Worm (Caenorhabditis elegans) whole organism, L4 larva: Measurements from ENCODE around the gene B0334.20.

Source experiments
- F26F4.8 ChIP-seq: fragments of 200-800 bp; sonication (Bioruptor generic); conservative IDR thresholded peaks from 2 replicates; pipeline ENCODE4 v1.3.6; 2022; ENCODE audit warnings: missing genetic modification characterization, missing compliant biosample characterization
- F44E2.7 ChIP-seq: fragments of 200-800 bp; sonication (Bioruptor generic); IDR thresholded peaks from 2 replicates; pipeline ENCODE4 v2.1.2; 2022; ENCODE audit warnings: missing genetic modification characterization, missing compliant biosample characterization
- F49E8.2 ChIP-seq: sonication (generic microtip); optimal IDR thresholded peaks from 2 replicates; lab custom pipeline; 2016; ENCODE audit warnings: missing compliant biosample characterization, mild to moderate bottlenecking, missing genetic modification characterization, borderline replicate concordance
- R02D3.7 ChIP-seq: fragments of 150-350 bp; sonication (generic microtip); optimal IDR thresholded peaks from 3 replicates; lab custom pipeline; 2014; ENCODE audit warnings: missing biosample characterization, missing genetic modification characterization
- T26A8.4 ChIP-seq: fragments of 200-800 bp; sonication (Bioruptor generic); IDR thresholded peaks from 2 replicates; pipeline ENCODE4 v1.3.6; 2022; ENCODE audit warnings: missing genetic modification characterization, missing compliant biosample characterization
- Y48G9A.11 ChIP-seq: fragments of 200-800 bp; sonication (Bioruptor generic); IDR thresholded peaks from 2 replicates; pipeline ENCODE4 v1.3.6; 2022; ENCODE audit warnings: missing genetic modification reagents, missing genetic modification characterization, missing compliant biosample characterization
- Y5F2A.4 ChIP-seq: fragments of 200-800 bp; sonication (Bioruptor generic); optimal IDR thresholded peaks from 2 replicates; lab custom pipeline; 2018; ENCODE audit warnings: mild to moderate bottlenecking, missing genetic modification characterization, missing compliant biosample characterization
- Y75B8A.6 ChIP-seq: fragments of 200-800 bp; sonication (Bioruptor generic); IDR thresholded peaks from 2 replicates; pipeline ENCODE4 v1.3.6; 2022; ENCODE audit warnings: missing genetic modification reagents, missing genetic modification characterization, missing compliant biosample characterization
- ZK546.5 ChIP-seq, 2 experiments: sonication (generic microtip); optimal IDR thresholded peaks; 2 replicates each; lab custom pipeline; 2017; ENCODE audit warnings: missing biosample characterization in 2 of 2, missing genetic modification characterization in 2 of 2
- aly-2 ChIP-seq: sonication (generic microtip); optimal IDR thresholded peaks from 2 replicates; lab custom pipeline; 2018; ENCODE audit warnings: missing biosample characterization, missing genetic modification characterization
- ama-1 ChIP-seq: fragments of 150-350 bp; optimal IDR thresholded peaks from 2 replicates; lab custom pipeline; 2014; ENCODE audit warnings: inconsistent platforms, mixed read lengths
- attf-4 ChIP-seq: sonication (generic microtip); optimal IDR thresholded peaks from 3 replicates; lab custom pipeline; 2017; ENCODE audit warnings: missing biosample characterization, missing genetic modification characterization
- ceh-62 ChIP-seq: sonication (generic microtip); optimal IDR thresholded peaks from 2 replicates; lab custom pipeline; 2017; ENCODE audit warnings: missing biosample characterization, missing genetic modification characterization
- ceh-82 ChIP-seq: sonication (generic microtip); optimal IDR thresholded peaks from 2 replicates; lab custom pipeline; 2017; ENCODE audit warnings: missing biosample characterization, missing genetic modification characterization
- ces-1 ChIP-seq: fragments of 150-350 bp; sonication (generic microtip); optimal IDR thresholded peaks from 4 replicates; lab custom pipeline; 2014; ENCODE audit warnings: missing biosample characterization, missing genetic modification reagents, missing genetic modification characterization
- ctbp-1 ChIP-seq: fragments of 200-800 bp; sonication (Bioruptor generic); IDR thresholded peaks from 2 replicates; pipeline ENCODE4 v1.3.6; 2022; ENCODE audit warnings: missing genetic modification reagents, missing genetic modification characterization, missing compliant biosample characterization
- daf-12 ChIP-seq: fragments of 150-350 bp; optimal IDR thresholded peaks from 2 replicates; lab custom pipeline; 2014; ENCODE audit warnings: missing biosample characterization, missing genetic modification reagents, missing genetic modification characterization
- daf-16 ChIP-seq, 3 experiments: sonication (generic microtip); optimal IDR thresholded peaks; 2 replicates each; lab custom pipeline; 2016 to 2017; ENCODE audit warnings: missing genetic modification characterization in 3 of 3, missing genetic modification reagents in 3 of 3, mild to moderate bottlenecking in 2 of 3, missing compliant biosample characterization in 2 of 3, missing biosample characterization in 1 of 3, moderate library complexity in 1 of 3
- daf-19 ChIP-seq: fragments of 200-800 bp; sonication (Bioruptor generic); conservative IDR thresholded peaks from 2 replicates; pipeline ENCODE4 v1.3.6; 2022; ENCODE audit warnings: missing genetic modification characterization, missing compliant biosample characterization
- dmd-8 ChIP-seq: fragments of 200-800 bp; sonication (Bioruptor generic); IDR thresholded peaks from 2 replicates; pipeline ENCODE4 v1.3.6; 2022; ENCODE audit warnings: missing genetic modification characterization, missing compliant biosample characterization
- hif-1 ChIP-seq, 2 experiments: sonication (generic microtip); optimal IDR thresholded peaks; 2 replicates each; lab custom pipeline; 2016 to 2017; ENCODE audit warnings: missing compliant biosample characterization in 2 of 2, missing genetic modification characterization in 2 of 2, missing genetic modification reagents in 2 of 2, missing genotype in 2 of 2, mild to moderate bottlenecking in 1 of 2
- jun-1 ChIP-seq: fragments of 150-350 bp; optimal IDR thresholded peaks from 2 replicates; lab custom pipeline; 2014; ENCODE audit warnings: missing biosample characterization, missing genetic modification reagents, missing genetic modification characterization
- lin-13 ChIP-seq: fragments of 150-350 bp; optimal IDR thresholded peaks from 2 replicates; lab custom pipeline; 2014; ENCODE audit warnings: missing biosample characterization, missing genetic modification reagents, missing genetic modification characterization
- lir-3 ChIP-seq: sonication (generic microtip); optimal IDR thresholded peaks from 2 replicates; lab custom pipeline; 2016; ENCODE audit warnings: mild to moderate bottlenecking, missing genetic modification characterization, missing compliant biosample characterization
- madf-9 ChIP-seq: fragments of 200-800 bp; sonication (Bioruptor generic); conservative IDR thresholded peaks from 2 replicates; pipeline ENCODE4 v1.3.6; 2022; ENCODE audit warnings: missing genetic modification reagents, missing genetic modification characterization, missing compliant biosample characterization
- mdl-1 ChIP-seq, 2 experiments: fragments of 150-350 bp in 1 of 2; sonication (generic microtip) in 1 of 2; optimal IDR thresholded peaks; 2 replicates each; lab custom pipeline; 2014 to 2017; ENCODE audit warnings: missing biosample characterization in 2 of 2, missing genetic modification characterization in 2 of 2
- mxl-2 ChIP-seq: fragments of 200-800 bp; sonication (Bioruptor generic); conservative IDR thresholded peaks from 2 replicates; pipeline ENCODE4 v1.3.6; 2022; ENCODE audit warnings: missing genetic modification reagents, missing genetic modification characterization, missing compliant biosample characterization
- mxl-3 ChIP-seq: fragments of 200-800 bp; sonication (Bioruptor generic); optimal IDR thresholded peaks from 2 replicates; lab custom pipeline; 2018; ENCODE audit warnings: mild to moderate bottlenecking, missing genetic modification characterization, missing compliant biosample characterization
- nhr-10 ChIP-seq: fragments of 150-350 bp; optimal IDR thresholded peaks from 2 replicates; lab custom pipeline; 2014; ENCODE audit warnings: missing biosample characterization, missing genetic modification characterization
- nhr-102 ChIP-seq: sonication (generic microtip); optimal IDR thresholded peaks from 2 replicates; lab custom pipeline; 2016; ENCODE audit warnings: mild to moderate bottlenecking, missing genetic modification characterization, moderate library complexity, missing compliant biosample characterization
- nhr-111 ChIP-seq: fragments of 200-800 bp; sonication (Bioruptor generic); optimal IDR thresholded peaks from 2 replicates; lab custom pipeline; 2018; ENCODE audit warnings: mild to moderate bottlenecking, missing genetic modification characterization, missing compliant biosample characterization
- nhr-28 ChIP-seq: fragments of 150-350 bp; optimal IDR thresholded peaks from 2 replicates; lab custom pipeline; 2014; ENCODE audit warnings: missing biosample characterization, missing genetic modification characterization
- nhr-41 ChIP-seq: fragments of 200-800 bp; sonication (Bioruptor generic); IDR thresholded peaks from 2 replicates; pipeline ENCODE4 v1.3.6; 2022; ENCODE audit warnings: missing genetic modification reagents, missing genetic modification characterization, missing compliant biosample characterization
- nhr-48 ChIP-seq: sonication (generic microtip); optimal IDR thresholded peaks from 2 replicates; lab custom pipeline; 2016; ENCODE audit warnings: mild to moderate bottlenecking, missing genetic modification characterization, missing compliant biosample characterization
- nhr-6 ChIP-seq: fragments of 150-350 bp; optimal IDR thresholded peaks from 2 replicates; lab custom pipeline; 2014; ENCODE audit warnings: missing biosample characterization, missing genetic modification characterization
- pha-4 ChIP-seq, 2 experiments: fragments of 150-350 bp in 1 of 2; fragments of 200-800 bp in 1 of 2; sonication (Bioruptor generic) in 1 of 2; IDR thresholded peaks in 1 of 2; optimal IDR thresholded peaks in 1 of 2; 2 replicates each; pipeline versions ENCODE4 v1.3.6 to Lab custom; 2014 to 2022; ENCODE audit warnings: missing genetic modification characterization in 2 of 2, missing genetic modification reagents in 2 of 2, missing biosample characterization in 1 of 2, missing compliant biosample characterization in 1 of 2
- php-3 ChIP-seq: fragments of 200-800 bp; sonication (Bioruptor generic); IDR thresholded peaks from 2 replicates; pipeline ENCODE4 v1.3.6; 2022; ENCODE audit warnings: missing genetic modification reagents, missing genetic modification characterization, missing compliant biosample characterization
- saeg-2 ChIP-seq: fragments of 200-800 bp; sonication (Bioruptor generic); IDR thresholded peaks from 2 replicates; pipeline ENCODE4 v1.3.6; 2022; ENCODE audit warnings: missing genetic modification reagents, missing genetic modification characterization, missing compliant biosample characterization
- sdz-12 ChIP-seq: fragments of 200-800 bp; sonication (Bioruptor generic); optimal IDR thresholded peaks from 2 replicates; lab custom pipeline; 2018; ENCODE audit warnings: mild to moderate bottlenecking, missing genetic modification characterization, missing compliant biosample characterization
- skn-1 ChIP-seq: fragments of 150-350 bp; optimal IDR thresholded peaks from 2 replicates; lab custom pipeline; 2014; ENCODE audit warnings: missing biosample characterization, missing genetic modification characterization
- snpc-1.2 ChIP-seq: fragments of 200-800 bp; sonication (Bioruptor generic); IDR thresholded peaks from 2 replicates; pipeline ENCODE4 v1.3.6; 2022; ENCODE audit warnings: missing genetic modification reagents, missing genetic modification characterization, missing compliant biosample characterization
- snpc-4 ChIP-seq: fragments of 150-350 bp; optimal IDR thresholded peaks from 2 replicates; lab custom pipeline; 2014; ENCODE audit warnings: missing biosample characterization, missing genetic modification characterization
- spr-1 ChIP-seq: sonication (generic microtip); optimal IDR thresholded peaks from 2 replicates; lab custom pipeline; 2016; ENCODE audit warnings: mild to moderate bottlenecking, missing genetic modification characterization, missing compliant biosample characterization
- tra-1 ChIP-seq: fragments of 200-800 bp; sonication (Bioruptor generic); IDR thresholded peaks from 2 replicates; pipeline ENCODE4 v1.3.6; 2022; ENCODE audit warnings: missing genetic modification reagents, missing genetic modification characterization, missing compliant biosample characterization
- unc-39 ChIP-seq: sonication (generic microtip); optimal IDR thresholded peaks from 2 replicates; lab custom pipeline; 2017; ENCODE audit warnings: missing biosample characterization, missing genetic modification characterization
- unc-62 ChIP-seq, 3 experiments: fragments of 150-350 bp in 1 of 3; sonication (generic microtip); optimal IDR thresholded peaks in 2 of 3; peaks in 1 of 3; 1 replicate in 1 of 3; 2 replicates in 2 of 3; lab custom pipeline; 2014 to 2017; ENCODE audit warnings: missing biosample characterization in 3 of 3, missing genetic modification characterization in 3 of 3, missing genetic modification reagents in 3 of 3, missing genotype in 1 of 3
- zag-1 ChIP-seq: fragments of 150-350 bp; optimal IDR thresholded peaks from 2 replicates; lab custom pipeline; 2014; ENCODE audit warnings: missing biosample characterization, missing genetic modification characterization
- zfp-3 ChIP-seq: fragments of 200-800 bp; sonication (Bioruptor generic); conservative IDR thresholded peaks from 2 replicates; pipeline ENCODE4 v1.3.6; 2022; ENCODE audit warnings: missing genetic modification reagents, missing genetic modification characterization, missing compliant biosample characterization
- ztf-11 ChIP-seq: fragments of 150-350 bp; optimal IDR thresholded peaks from 2 replicates; lab custom pipeline; 2014; ENCODE audit warnings: missing biosample characterization, missing genetic modification characterization
- ztf-7 ChIP-seq: fragments of 150-350 bp; optimal IDR thresholded peaks from 2 replicates; lab custom pipeline; 2014; ENCODE audit warnings: missing biosample characterization, missing genetic modification characterization

B0334.20 gene

ce11 chrII:11547254-11547687, 47.0 kb upstream of the B0334.20 start, which contains the start of gene F54D5.7 (continued):
- TF ChIP-seq daf-19 (GFP tag; lab: Robert Waterston, UW): no peak
- no peak for TF ChIP-seq ztf-11 (tag; lab: Kevin White, UChicago)
- 0 out of 2 replicates have a peak, but pooled peaks have one; percentile 33 for TF ChIP-seq nhr-41 (GFP tag; lab: Robert Waterston, UW)
- peak; percentile 84 for TF ChIP-seq mxl-3 (GFP tag; lab: Kevin White, UChicago)
- no peak for TF ChIP-seq Y75B8A.6 (GFP tag; lab: Robert Waterston, UW)
- TF ChIP-seq ztf-7: peak; percentile 47
- peak; percentile 76 for TF ChIP-seq ama-1
- peak; percentile 15 for TF ChIP-seq nhr-10 (tag; lab: Kevin White, UChicago)
- TF ChIP-seq mxl-2: peak; percentile 65; the same call in 1 of the 2 replicates
- no peak for TF ChIP-seq nhr-6
- no peak for TF ChIP-seq ceh-82 (tag; lab: Kevin White, UChicago)
- TF ChIP-seq ces-1 (GFP tag; lab: Kevin White, UChicago): no peak
- TF ChIP-seq nhr-48 (tag; lab: Kevin White, UChicago): peak; percentile 3
- peak; percentile 56 for TF ChIP-seq F49E8.2 (tag; lab: Kevin White, UChicago)
- TF ChIP-seq zag-1: no peak
- peak; percentile 81 for TF ChIP-seq lin-13 (GFP tag; lab: Kevin White, UChicago)
- TF ChIP-seq unc-62 (GFP tag; optimal IDR thresholded peaks at IDR 0.05 in 1 of 2; lab: Kevin White, UChicago): peak in 1 of 2 experiments; percentile 9
- TF ChIP-seq unc-62 (tag; optimal IDR thresholded peaks at IDR 0.05; lab: Kevin White, UChicago): no peak
- TF ChIP-seq saeg-2 (GFP tag; lab: Robert Waterston, UW): no peak
- no peak for TF ChIP-seq unc-39 (tag; lab: Kevin White, UChicago)
- TF ChIP-seq daf-12 (tag; lab: Kevin White, UChicago): no peak
- peak; percentile 55 for TF ChIP-seq spr-1 (tag; lab: Kevin White, UChicago)
- peak; percentile 54; the same call in 1 of the 2 replicates for TF ChIP-seq dmd-8 (GFP tag; lab: Robert Waterston, UW)
- TF ChIP-seq Y5F2A.4 (GFP tag; lab: Kevin White, UChicago): no peak
- peak; percentile 46; the same call in 1 of the 2 replicates for TF ChIP-seq tra-1 (GFP tag; lab: Robert Waterston, UW)
- peak in 1 of 2 experiments; percentile 42 for TF ChIP-seq daf-16 (GFP tag; optimal IDR thresholded peaks at IDR 0.05; lab: Kevin White, UChicago)
- TF ChIP-seq daf-16 (tag; optimal IDR thresholded peaks at IDR 0.05; lab: Kevin White, UChicago): peak; percentile 58
- peak; percentile 85 for TF ChIP-seq aly-2
- TF ChIP-seq ctbp-1: peak; percentile 70
- TF ChIP-seq T26A8.4 (GFP tag; lab: Robert Waterston, UW): peak; percentile 82
- TF ChIP-seq ZK546.5 (tag; optimal IDR thresholded peaks at IDR 0.05; lab: Kevin White, UChicago): no peak
- TF ChIP-seq jun-1 (tag; lab: Kevin White, UChicago): no peak
- no peak for TF ChIP-seq skn-1 (tag; lab: Kevin White, UChicago)
- TF ChIP-seq nhr-102: no peak
- no peak for TF ChIP-seq attf-4
- TF ChIP-seq R02D3.7 (tag; lab: Kevin White, UChicago): no peak
- TF ChIP-seq ceh-62 (tag; lab: Kevin White, UChicago): no peak
- peak; percentile 81 for TF ChIP-seq snpc-1.2 (GFP tag; lab: Robert Waterston, UW)
- peak; percentile 36; the same call in 1 of the 2 replicates for TF ChIP-seq madf-9 (GFP tag; lab: Robert Waterston, UW)
- TF ChIP-seq sdz-12 (GFP tag; lab: Kevin White, UChicago): no peak
- no peak for TF ChIP-seq hif-1 (tag; optimal IDR thresholded peaks at IDR 0.05; lab: Kevin White, UChicago)
- peak; percentile 65 to 72 for TF ChIP-seq mdl-1 (tag; optimal IDR thresholded peaks at IDR 0.05; lab: Kevin White, UChicago)
- TF ChIP-seq Y48G9A.11 (GFP tag; lab: Robert Waterston, UW): peak; percentile 44; the same call in 1 of the 2 replicates
- peak; percentile 66; the same call in 1 of the 2 replicates for TF ChIP-seq pha-4 (GFP tag; IDR thresholded peaks at IDR 0.05; lab: Robert Waterston, UW)
- TF ChIP-seq pha-4 (tag; optimal IDR thresholded peaks at IDR 0.05; lab: Kevin White, UChicago): no peak
- TF ChIP-seq F44E2.7 (GFP tag; lab: Robert Waterston, UW): no peak
- TF ChIP-seq nhr-111 (GFP tag; lab: Kevin White, UChicago): no peak
- TF ChIP-seq lir-3 (tag; lab: Kevin White, UChicago): no peak
- TF ChIP-seq php-3 (GFP tag; lab: Robert Waterston, UW): no peak; the same call in 1 of the 2 replicates
- TF ChIP-seq snpc-4 (tag; lab: Kevin White, UChicago): no peak
- no peak for TF ChIP-seq F26F4.8 (GFP tag; lab: Robert Waterston, UW)
- peak; percentile 92 for TF ChIP-seq zfp-3
- peak; percentile 47 for TF ChIP-seq nhr-28 (tag; lab: Kevin White, UChicago)
